Fruit fly (Drosophila melanogaster): ENCODE measurements around the gene CG34284.

DNA sequence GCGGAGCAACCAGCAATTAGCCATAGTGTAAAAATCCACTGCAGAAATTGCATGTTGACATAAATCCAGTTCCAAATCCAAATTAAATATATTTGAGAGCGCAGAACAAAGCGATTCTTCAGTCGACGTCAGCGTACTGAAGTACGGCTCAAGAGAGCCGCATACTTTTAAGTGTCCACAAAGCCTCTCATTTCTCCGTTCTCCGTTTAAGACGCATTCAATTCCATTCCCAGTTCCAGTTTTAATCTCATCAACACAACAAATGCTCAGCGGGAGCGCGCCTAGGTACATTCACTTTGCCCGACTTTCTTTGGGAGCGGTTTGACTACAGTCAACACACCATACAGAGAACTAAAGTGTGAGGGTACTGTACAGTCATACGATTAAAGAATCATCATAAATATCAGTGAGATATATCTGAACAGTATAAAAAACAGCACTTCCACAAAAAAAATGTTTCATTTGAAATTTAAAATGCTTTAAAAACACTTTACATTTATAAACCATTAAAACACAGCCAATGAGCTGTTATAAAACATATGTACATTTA is 10.1 kb upstream of the CG34284 start, which contains the start of gene Sgsh:
- TF ChIP-seq ttk (optimal IDR thresholded peaks at IDR 0.05) = no peak
- no peak for TF ChIP-seq psq (optimal IDR thresholded peaks at IDR 0.05)
- TF ChIP-seq insv (optimal IDR thresholded peaks at IDR 0.05) = no peak

Measured in Kc167 (cell line).